Worm (Caenorhabditis elegans) whole organism, young adult: Measurements from ENCODE around the gene srg-69.

Experiments
- B0035.1 ChIP-seq: sonication (generic microtip); optimal IDR thresholded peaks from 2 replicates; lab custom pipeline; 2016; ENCODE audit warnings: missing genetic modification characterization, mild to moderate bottlenecking, missing compliant biosample characterization, missing genotype, missing genetic modification reagents
- C06A6.2 ChIP-seq: fragments of 200-800 bp; sonication (Bioruptor generic); conservative IDR thresholded peaks from 2 replicates; pipeline ENCODE4 v1.3.6; 2022; ENCODE audit warnings: missing genetic modification characterization, missing compliant biosample characterization
- F22D6.2 ChIP-seq: sonication (generic microtip); optimal IDR thresholded peaks from 2 replicates; lab custom pipeline; 2016; ENCODE audit warnings: mild to moderate bottlenecking, missing genetic modification characterization, missing compliant biosample characterization
- F37B4.10 ChIP-seq: fragments of 200-800 bp; sonication (Bioruptor generic); IDR thresholded peaks from 2 replicates; pipeline ENCODE4 v1.3.6; 2022; ENCODE audit warnings: missing genetic modification characterization, missing compliant biosample characterization
- F39B2.1 ChIP-seq: fragments of 200-800 bp; sonication (Bioruptor generic); IDR thresholded peaks from 2 replicates; pipeline ENCODE4 v1.3.6; 2022; ENCODE audit warnings: missing genetic modification reagents, missing genetic modification characterization, missing compliant biosample characterization
- F52B5.7 ChIP-seq: sonication (generic microtip); optimal IDR thresholded peaks from 2 replicates; lab custom pipeline; 2016; ENCODE audit warnings: mild to moderate bottlenecking, missing genetic modification characterization, missing compliant biosample characterization
- F57A8.1 ChIP-seq: fragments of 200-800 bp; sonication (Bioruptor generic); optimal IDR thresholded peaks from 2 replicates; lab custom pipeline; 2018; ENCODE audit warnings: mild to moderate bottlenecking, missing genetic modification characterization, moderate library complexity, missing compliant biosample characterization
- K12H6.12 ChIP-seq: fragments of 200-800 bp; sonication (Bioruptor generic); optimal IDR thresholded peaks from 2 replicates; lab custom pipeline; 2018; ENCODE audit warnings: mild to moderate bottlenecking, missing genetic modification characterization, missing compliant biosample characterization
- Y56A3A.18 ChIP-seq: fragments of 200-800 bp; sonication (Bioruptor generic); IDR thresholded peaks from 2 replicates; pipeline ENCODE4 v1.3.6; 2022; ENCODE audit warnings: missing genetic modification reagents, missing genetic modification characterization, missing compliant biosample characterization
- athp-1 ChIP-seq: sonication (generic microtip); optimal IDR thresholded peaks from 2 replicates; lab custom pipeline; 2017; ENCODE audit warnings: mild to moderate bottlenecking, missing genetic modification characterization, missing compliant biosample characterization
- ccch-3 ChIP-seq: fragments of 200-800 bp; sonication (Bioruptor generic); optimal IDR thresholded peaks from 2 replicates; lab custom pipeline; 2018; ENCODE audit warnings: mild to moderate bottlenecking, missing genetic modification characterization, missing compliant biosample characterization
- cebp-1 ChIP-seq, 2 experiments: fragments of 200-800 bp in 1 of 2; sonication (Bioruptor generic) in 1 of 2; sonication (generic microtip) in 1 of 2; IDR thresholded peaks in 1 of 2; optimal IDR thresholded peaks in 1 of 2; 2 replicates each; pipeline versions ENCODE4 v1.3.6 to Lab custom; 2017 to 2022; ENCODE audit warnings: missing compliant biosample characterization in 2 of 2, missing genetic modification characterization in 2 of 2, mild to moderate bottlenecking in 1 of 2, missing genetic modification reagents in 1 of 2, moderate library complexity in 1 of 2
- cebp-2 ChIP-seq: fragments of 200-800 bp; sonication (Bioruptor generic); IDR thresholded peaks from 2 replicates; pipeline ENCODE4 v1.3.6; 2022; ENCODE audit warnings: missing genetic modification characterization, missing compliant biosample characterization
- ceh-100 ChIP-seq: fragments of 200-800 bp; sonication (Bioruptor generic); IDR thresholded peaks from 2 replicates; pipeline ENCODE4 v1.3.6; 2022; ENCODE audit warnings: missing genetic modification reagents, missing genetic modification characterization, missing compliant biosample characterization
- ceh-91 ChIP-seq: fragments of 200-800 bp; sonication (Bioruptor generic); IDR thresholded peaks from 2 replicates; pipeline ENCODE4 v1.3.6; 2022; ENCODE audit warnings: missing genetic modification reagents, missing genetic modification characterization, missing compliant biosample characterization
- chd-7 ChIP-seq: sonication (generic microtip); optimal IDR thresholded peaks from 2 replicates; lab custom pipeline; 2016; ENCODE audit warnings: mild to moderate bottlenecking, missing genetic modification characterization, moderate library complexity, missing compliant biosample characterization
- dox-1 ChIP-seq: fragments of 200-800 bp; sonication (Bioruptor generic); IDR thresholded peaks from 2 replicates; pipeline ENCODE4 v1.3.6; 2022; ENCODE audit warnings: missing genetic modification reagents, missing genetic modification characterization, missing compliant biosample characterization
- dpff-1 ChIP-seq: sonication (generic microtip); optimal IDR thresholded peaks from 2 replicates; lab custom pipeline; 2017; ENCODE audit warnings: mild to moderate bottlenecking, missing genetic modification characterization, missing compliant biosample characterization
- efl-1 ChIP-seq: fragments of 150-350 bp; optimal IDR thresholded peaks from 2 replicates; lab custom pipeline; 2014; ENCODE audit warnings: missing biosample characterization, missing genetic modification reagents, missing genetic modification characterization
- egl-18 ChIP-seq: fragments of 200-800 bp; sonication (Bioruptor generic); IDR thresholded peaks from 2 replicates; pipeline ENCODE4 v1.3.6; 2022; ENCODE audit warnings: missing genetic modification reagents, missing genetic modification characterization, missing compliant biosample characterization
- gei-17 ChIP-seq: fragments of 200-800 bp; sonication (Bioruptor generic); optimal IDR thresholded peaks from 2 replicates; lab custom pipeline; 2018; ENCODE audit warnings: mild to moderate bottlenecking, missing genetic modification characterization, missing compliant biosample characterization
- hmg-1.2 ChIP-seq: fragments of 200-800 bp; sonication (Bioruptor generic); IDR thresholded peaks from 2 replicates; pipeline ENCODE4 v1.3.6; 2022; ENCODE audit warnings: missing genetic modification reagents, missing genetic modification characterization, missing compliant biosample characterization
- hmg-20 ChIP-seq: fragments of 200-800 bp; sonication (Bioruptor generic); IDR thresholded peaks from 2 replicates; pipeline ENCODE4 v1.3.6; 2022; ENCODE audit warnings: missing genetic modification reagents, missing genetic modification characterization, missing compliant biosample characterization
- hrde-1 ChIP-seq: sonication (generic microtip); optimal IDR thresholded peaks from 2 replicates; lab custom pipeline; 2016; ENCODE audit warnings: missing genetic modification characterization, mild to moderate bottlenecking, missing compliant biosample characterization, moderate library complexity, missing genotype, missing genetic modification reagents, borderline replicate concordance
- hsf-1 ChIP-seq: fragments of 200-800 bp; sonication (Bioruptor generic); IDR thresholded peaks from 2 replicates; pipeline ENCODE4 v1.3.6; 2022; ENCODE audit warnings: missing genetic modification reagents, missing genetic modification characterization, missing compliant biosample characterization
- let-607 ChIP-seq, 2 experiments: fragments of 200-800 bp in 1 of 2; sonication (Bioruptor generic) in 1 of 2; sonication (generic microtip) in 1 of 2; optimal IDR thresholded peaks; 2 replicates each; lab custom pipeline; 2016 to 2018; ENCODE audit warnings: mild to moderate bottlenecking in 2 of 2, missing compliant biosample characterization in 2 of 2, missing genetic modification characterization in 2 of 2, moderate library complexity in 2 of 2, missing genotype in 1 of 2
- lin-35 ChIP-seq, 3 experiments: fragments of 150-350 bp in 2 of 3; sonication (generic microtip) in 1 of 3; optimal IDR thresholded peaks; 2 replicates each; lab custom pipeline; 2014 to 2018; ENCODE audit warnings: missing biosample characterization in 3 of 3, missing genetic modification characterization in 3 of 3, missing genetic modification reagents in 3 of 3
- lir-1 ChIP-seq: fragments of 200-800 bp; sonication (Bioruptor generic); conservative IDR thresholded peaks from 2 replicates; pipeline ENCODE4 v1.3.6; 2022; ENCODE audit warnings: missing genetic modification reagents, missing genetic modification characterization, missing compliant biosample characterization
- madf-10 ChIP-seq: sonication (generic microtip); optimal IDR thresholded peaks from 2 replicates; lab custom pipeline; 2016; ENCODE audit warnings: mild to moderate bottlenecking, missing genetic modification characterization, missing compliant biosample characterization
- madf-6 ChIP-seq: fragments of 200-800 bp; sonication (Bioruptor generic); IDR thresholded peaks from 2 replicates; pipeline ENCODE4 v1.3.6; 2022; ENCODE audit warnings: missing genetic modification reagents, missing genetic modification characterization, missing compliant biosample characterization
- mel-28 ChIP-seq: sonication (generic microtip); optimal IDR thresholded peaks from 2 replicates; lab custom pipeline; 2016; ENCODE audit warnings: borderline replicate concordance, mild to moderate bottlenecking, missing genetic modification characterization, missing compliant biosample characterization
- nfya-1 ChIP-seq: sonication (generic microtip); optimal IDR thresholded peaks from 2 replicates; lab custom pipeline; 2017; ENCODE audit warnings: antibody characterized with exemption, missing compliant biosample characterization, missing genetic modification characterization, borderline replicate concordance; ENCODE audit not compliant: insufficient read depth
- nfya-2 ChIP-seq: fragments of 200-800 bp; sonication (Bioruptor generic); IDR thresholded peaks from 2 replicates; pipeline ENCODE4 v1.3.6; 2022; ENCODE audit warnings: missing genetic modification reagents, missing genetic modification characterization, missing compliant biosample characterization
- nfyb-1 ChIP-seq: fragments of 200-800 bp; sonication (Bioruptor generic); IDR thresholded peaks from 2 replicates; pipeline ENCODE4 v1.3.6; 2022; ENCODE audit warnings: missing genetic modification reagents, missing genetic modification characterization, missing compliant biosample characterization
- nhr-27 ChIP-seq: fragments of 200-800 bp; sonication (Bioruptor generic); optimal IDR thresholded peaks from 2 replicates; lab custom pipeline; 2018; ENCODE audit warnings: mild to moderate bottlenecking, missing genetic modification characterization, moderate library complexity, missing compliant biosample characterization
- pbrm-1 ChIP-seq: fragments of 200-800 bp; sonication (Bioruptor generic); IDR thresholded peaks from 2 replicates; pipeline ENCODE4 v1.3.6; 2022; ENCODE audit warnings: missing genetic modification reagents, missing genetic modification characterization, missing compliant biosample characterization
- rcor-1 ChIP-seq: fragments of 200-800 bp; sonication (Bioruptor generic); IDR thresholded peaks from 2 replicates; pipeline ENCODE4 v1.3.6; 2022; ENCODE audit warnings: missing genetic modification reagents, missing genetic modification characterization, missing compliant biosample characterization
- rpc-1 ChIP-seq, 2 experiments: fragments of 150-350 bp in 1 of 2; sonication (generic microtip) in 1 of 2; optimal IDR thresholded peaks; 2 replicates each; lab custom pipeline; 2014 to 2018; ENCODE audit warnings: missing biosample characterization in 1 of 2, missing genetic modification characterization in 1 of 2, missing genetic modification reagents in 1 of 2, missing genotype in 1 of 2
- sptf-2 ChIP-seq: fragments of 200-800 bp; sonication (Bioruptor generic); optimal IDR thresholded peaks from 2 replicates; lab custom pipeline; 2018; ENCODE audit warnings: mild to moderate bottlenecking, missing genetic modification characterization, missing compliant biosample characterization
- unc-130 ChIP-seq: sonication (generic microtip); optimal IDR thresholded peaks from 2 replicates; lab custom pipeline; 2016; ENCODE audit warnings: missing genetic modification reagents, missing genetic modification characterization, missing compliant biosample characterization
- zim-3 ChIP-seq: sonication (generic microtip); optimal IDR thresholded peaks from 2 replicates; lab custom pipeline; 2017; ENCODE audit warnings: mild to moderate bottlenecking, missing genetic modification characterization, moderate library complexity, missing compliant biosample characterization
- ztf-18 ChIP-seq: sonication (generic microtip); optimal IDR thresholded peaks from 2 replicates; lab custom pipeline; 2016; ENCODE audit warnings: missing genotype, mild to moderate bottlenecking, missing genetic modification characterization, missing compliant biosample characterization
- ztf-25 ChIP-seq: fragments of 200-800 bp; sonication (Bioruptor generic); IDR thresholded peaks from 2 replicates; pipeline ENCODE4 v1.3.6; 2022; ENCODE audit warnings: missing genetic modification reagents, missing genetic modification characterization, missing compliant biosample characterization
- ztf-3 ChIP-seq: fragments of 200-800 bp; sonication (Bioruptor generic); optimal IDR thresholded peaks from 2 replicates; lab custom pipeline; 2018; ENCODE audit warnings: mild to moderate bottlenecking, missing genetic modification characterization, missing compliant biosample characterization

Gene srg-69

DNA sequence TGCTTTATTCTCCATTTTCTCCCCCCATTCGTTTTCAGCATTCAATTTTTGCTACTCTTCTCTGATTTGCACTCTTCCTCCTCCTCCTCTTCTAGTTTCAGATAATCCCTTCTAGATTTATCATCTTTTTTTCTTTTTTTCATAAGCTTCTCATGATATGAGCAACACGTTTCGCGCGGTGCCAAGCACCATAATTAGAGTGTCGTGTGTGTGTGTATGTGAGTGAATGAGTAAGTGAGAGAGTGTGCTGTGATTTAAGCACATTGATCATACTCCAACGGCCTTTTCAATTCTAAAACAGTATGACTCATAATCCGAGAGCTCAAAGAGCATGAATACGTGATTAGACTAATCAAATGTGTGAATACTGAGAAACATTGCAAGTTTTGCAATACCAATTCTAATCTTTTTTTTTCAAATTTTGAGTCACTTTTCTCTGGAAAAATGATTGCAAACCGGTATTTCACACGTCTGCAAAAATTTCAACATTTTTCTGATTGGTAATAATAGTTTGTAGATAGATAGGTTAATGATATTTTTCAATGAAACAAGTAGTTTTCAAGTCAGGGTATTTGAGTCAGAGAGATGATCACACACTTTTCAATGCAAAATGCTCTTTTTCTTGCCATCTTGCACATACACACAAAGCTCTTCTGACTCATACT is 20.0 kb upstream of the srg-69 start:
- TF ChIP-seq lin-35 (GFP tag; optimal IDR thresholded peaks at IDR 0.05; lab: Kevin White, UChicago) (no peak), chd-7 (tag; lab: Kevin White, UChicago) (peak; percentile 15)

DNA sequence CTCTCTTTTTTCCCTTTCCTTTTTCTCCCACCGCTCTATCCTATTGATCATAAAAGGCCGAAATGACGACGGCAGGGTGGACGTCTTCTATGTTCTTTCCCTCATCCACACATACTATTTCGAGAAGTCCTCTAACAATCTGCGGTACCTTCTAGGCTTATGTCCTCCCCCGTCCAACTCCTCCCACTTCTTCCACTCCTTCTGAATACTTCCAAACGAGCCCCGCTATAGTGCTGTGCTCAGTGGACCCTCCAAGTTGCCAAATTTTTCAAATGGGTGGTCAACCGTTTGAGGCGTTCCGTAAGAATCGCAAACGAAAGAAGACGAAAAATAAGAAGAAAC is 19.5 kb upstream of the srg-69 start:
- TF ChIP-seq K12H6.12 (tag; lab: Kevin White, UChicago) (peak; percentile 0), madf-6 (GFP tag; lab: Robert Waterston, UW) (0 out of 2 replicates have a peak, but pooled peaks have one; percentile 27), let-607 (tag; optimal IDR thresholded peaks at IDR 0.05; lab: Kevin White, UChicago) (peak in 1 of 2 experiments; percentile 17), rpc-1 (optimal IDR thresholded peaks at IDR 0.05; lab: Kevin White, UChicago) (no peak), rpc-1 (tag; optimal IDR thresholded peaks at IDR 0.05; lab: Kevin White, UChicago) (no peak), cebp-2 (GFP tag; lab: Robert Waterston, UW) (no peak), B0035.1 (tag; lab: Kevin White, UChicago) (no peak), ccch-3 (GFP tag; lab: Kevin White, UChicago) (no peak), rcor-1 (peak; percentile 32; the same call in 1 of the 2 replicates), sptf-2 (GFP tag; lab: Kevin White, UChicago) (no peak), lir-1 (GFP tag; lab: Robert Waterston, UW) (no peak), athp-1 (tag; lab: Kevin White, UChicago) (no peak), nfya-1 (no peak), gei-17 (GFP tag; lab: Kevin White, UChicago) (no peak), F52B5.7 (tag; lab: Kevin White, UChicago) (peak; percentile 38), hsf-1 (no peak), nfyb-1 (0 out of 2 replicates have a peak, but pooled peaks have one; percentile 55), dpff-1 (no peak), egl-18 (GFP tag; lab: Robert Waterston, UW) (peak; percentile 35; the same call in 1 of the 2 replicates), F39B2.1 (GFP tag; lab: Robert Waterston, UW) (no peak), nfya-2 (no peak), ceh-91 (GFP tag; lab: Robert Waterston, UW) (no peak), C06A6.2 (no peak), nhr-27 (no peak), hrde-1 (tag; lab: Kevin White, UChicago) (no peak), F22D6.2 (tag; lab: Kevin White, UChicago) (no peak), ztf-3 (GFP tag; lab: Kevin White, UChicago) (no peak), pbrm-1 (GFP tag; lab: Robert Waterston, UW) (0 out of 2 replicates have a peak, but pooled peaks have one; percentile 42), ztf-25 (no peak), cebp-1 (GFP tag; IDR thresholded peaks at IDR 0.05; lab: Robert Waterston, UW) (no peak), cebp-1 (tag; optimal IDR thresholded peaks at IDR 0.05; lab: Kevin White, UChicago) (peak; percentile 36), unc-130 (GFP tag; lab: Kevin White, UChicago) (no peak), Y56A3A.18 (GFP tag; lab: Robert Waterston, UW) (no peak; the same call in 1 of the 2 replicates), ceh-100 (GFP tag; lab: Robert Waterston, UW) (0 out of 2 replicates have a peak, but pooled peaks have one; percentile 15), F57A8.1 (GFP tag; lab: Kevin White, UChicago) (no peak), hmg-1.2 (GFP tag; lab: Robert Waterston, UW) (no peak), F37B4.10 (GFP tag; lab: Robert Waterston, UW) (no peak), ztf-18 (no peak), zim-3 (tag; lab: Kevin White, UChicago) (peak; percentile 68), hmg-20 (GFP tag; lab: Robert Waterston, UW) (no peak), dox-1 (GFP tag; lab: Robert Waterston, UW) (peak; percentile 29; the same call in 1 of the 2 replicates), chd-7 (tag; lab: Kevin White, UChicago) (peak; percentile 24), efl-1 (GFP tag; lab: Kevin White, UChicago) (no peak), madf-10 (tag; lab: Kevin White, UChicago) (no peak), mel-28 (tag; lab: Kevin White, UChicago) (no peak)
